Fruit fly (Drosophila melanogaster): ENCODE results near the gene CG16704.

CG16704 gene

DNA sequence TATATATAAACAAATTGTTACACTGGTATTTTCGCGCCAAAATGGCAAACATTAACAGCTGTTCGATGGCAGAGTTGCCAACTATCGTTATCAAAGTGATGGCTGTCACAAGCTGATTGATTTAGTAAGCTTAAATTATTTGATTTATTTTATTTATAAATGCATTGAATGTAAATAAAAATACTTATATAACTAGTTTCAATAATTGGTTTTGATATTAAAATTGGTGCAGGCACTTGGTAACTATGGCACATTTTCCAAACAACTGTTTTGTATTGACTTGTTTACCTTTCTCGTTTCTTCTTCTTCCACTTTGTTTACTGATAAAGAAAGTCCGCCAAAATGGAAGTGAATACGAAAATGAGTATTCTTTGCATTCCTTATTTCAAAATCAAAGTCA, 19.3 kb upstream of the CG16704 start, which contains the start of gene cutlet (continued):
- TF ChIP-seq Dp (GFP tag; optimal IDR thresholded peaks at IDR 0.05) (peak; percentile 85), rib (GFP tag; IDR thresholded peaks at IDR 0.05) (no peak), CG16779 (GFP tag; IDR thresholded peaks at IDR 0.05) (no peak), CG18011 (GFP tag; optimal IDR thresholded peaks at IDR 0.05) (peak; percentile 97), bowl (GFP tag; IDR thresholded peaks at IDR 0.05) (no peak), pan (optimal IDR thresholded peaks at IDR 0.05) (no peak), pan (GFP tag; optimal IDR thresholded peaks at IDR 0.05 in 1 of 2, IDR thresholded peaks at IDR 0.05 in 1 of 2) (no peak), phol (tag; optimal IDR thresholded peaks at IDR 0.05) (peak; percentile 99), CG2116 (GFP tag; optimal IDR thresholded peaks at IDR 0.05) (peak; percentile 3), grau (tag; optimal IDR thresholded peaks at IDR 0.05) (no peak), Gug (GFP tag; IDR thresholded peaks at IDR 0.05) (no peak), CG3847 (GFP tag; IDR thresholded peaks at IDR 0.05) (peak; percentile 57), eve (GFP tag; optimal IDR thresholded peaks at IDR 0.05) (peak in 1 of 2 experiments; percentile 27), vnd (GFP tag; IDR thresholded peaks at IDR 0.05; ENCODE audit: partially characterized antibody) (no peak), CG1603 (tag; optimal IDR thresholded peaks at IDR 0.05) (peak; percentile 28), Nf-YC (tag; optimal IDR thresholded peaks at IDR 0.05) (peak; percentile 16), CG3163 (GFP tag; optimal IDR thresholded peaks at IDR 0.05) (no peak), CG17612 (GFP tag; IDR thresholded peaks at IDR 0.05) (no peak), schlank (tag; optimal IDR thresholded peaks at IDR 0.05) (no peak), MBD-R2 (GFP tag; IDR thresholded peaks at IDR 0.05) (peak; percentile 92), CG14710 (tag; optimal IDR thresholded peaks at IDR 0.05) (peak; percentile 31), CG17361 (GFP tag; IDR thresholded peaks at IDR 0.05) (0 out of 3 replicates have a peak, but pooled peaks have one; percentile 8), stwl (tag; optimal IDR thresholded peaks at IDR 0.05) (peak; percentile 59), crp (GFP tag; optimal IDR thresholded peaks at IDR 0.05) (peak; percentile 81 to 97), Hand (GFP tag; optimal IDR thresholded peaks at IDR 0.05) (no peak), CG12659 (GFP tag; optimal IDR thresholded peaks at IDR 0.05) (peak; percentile 34), CG17912 (GFP tag; optimal IDR thresholded peaks at IDR 0.05) (no peak), sens (GFP tag) (peak; percentile 63), Ssrp (tag; optimal IDR thresholded peaks at IDR 0.05) (no peak), CG32767 (GFP tag; IDR thresholded peaks at IDR 0.05) (no peak), CG3407 (GFP tag; optimal IDR thresholded peaks at IDR 0.05) (no peak), Dref (GFP tag; IDR thresholded peaks at IDR 0.05) (peak; percentile 37), CG15601 (tag; optimal IDR thresholded peaks at IDR 0.05) (peak; percentile 24), CG1529 (GFP tag; optimal IDR thresholded peaks at IDR 0.05) (no peak), nmo (GFP tag; optimal IDR thresholded peaks at IDR 0.05) (peak; percentile 24), Hmr (GFP tag; optimal IDR thresholded peaks at IDR 0.05) (no peak), MTF-1 (GFP tag; optimal IDR thresholded peaks at IDR 0.05; ENCODE audit: borderline replicate concordance) (no peak), pzg (GFP tag; optimal IDR thresholded peaks at IDR 0.05) (peak; percentile 63), toy (GFP tag; IDR thresholded peaks at IDR 0.05) (no peak), HLH4C (GFP tag; IDR thresholded peaks at IDR 0.05; ENCODE audit: partially characterized antibody) (no peak), Dll (GFP tag; IDR thresholded peaks at IDR 0.05; ENCODE audit: partially characterized antibody) (peak; percentile 23; the same call in 1 of the 4 replicates), CG4617 (GFP tag; optimal IDR thresholded peaks at IDR 0.05; ENCODE audit: borderline replicate concordance) (peak; percentile 6), E2f1 (GFP tag; IDR thresholded peaks at IDR 0.05) (peak; percentile 86), CG13287 (GFP tag; IDR thresholded peaks at IDR 0.05; ENCODE audit: partially characterized antibody) (peak; percentile 52; the same call in 1 of the 2 replicates), HmgZ (tag; optimal IDR thresholded peaks at IDR 0.05) (peak; percentile 6), amos (GFP tag; IDR thresholded peaks at IDR 0.05; ENCODE audit: partially characterized antibody) (peak; percentile 22; the same call in 1 of the 2 replicates), CG10979 (tag; optimal IDR thresholded peaks at IDR 0.05) (no peak), sd (tag; optimal IDR thresholded peaks at IDR 0.05) (peak; percentile 74), CG7963 (GFP tag; IDR thresholded peaks at IDR 0.05; ENCODE audit: partially characterized antibody) (no peak), CG10267 (tag; optimal IDR thresholded peaks at IDR 0.05) (peak; percentile 6)

Data from whole organism, embryonic.